Fruit fly (Drosophila melanogaster) whole organism, embryonic: ENCODE data around the gene Cpr67Fa2.

Source experiments
- CG1602 ChIP-seq: fragments of 200-800 bp; sonication (Bioruptor generic); optimal IDR thresholded peaks from 3 replicates; lab custom pipeline; 2016; ENCODE audit warnings: missing biosample characterization, missing genetic modification characterization
- CG31441 ChIP-seq: fragments of 200-800 bp; sonication (Bioruptor generic); IDR thresholded peaks from 2 replicates; pipeline ENCODE4 v1.3.6; 2022; ENCODE audit warnings: missing biosample characterization, missing genetic modification characterization
- CG32767 ChIP-seq: fragments of 200-800 bp; sonication (Bioruptor generic); IDR thresholded peaks from 2 replicates; pipeline ENCODE4 v1.3.6; 2022; ENCODE audit warnings: missing biosample characterization, missing genetic modification characterization

DNA sequence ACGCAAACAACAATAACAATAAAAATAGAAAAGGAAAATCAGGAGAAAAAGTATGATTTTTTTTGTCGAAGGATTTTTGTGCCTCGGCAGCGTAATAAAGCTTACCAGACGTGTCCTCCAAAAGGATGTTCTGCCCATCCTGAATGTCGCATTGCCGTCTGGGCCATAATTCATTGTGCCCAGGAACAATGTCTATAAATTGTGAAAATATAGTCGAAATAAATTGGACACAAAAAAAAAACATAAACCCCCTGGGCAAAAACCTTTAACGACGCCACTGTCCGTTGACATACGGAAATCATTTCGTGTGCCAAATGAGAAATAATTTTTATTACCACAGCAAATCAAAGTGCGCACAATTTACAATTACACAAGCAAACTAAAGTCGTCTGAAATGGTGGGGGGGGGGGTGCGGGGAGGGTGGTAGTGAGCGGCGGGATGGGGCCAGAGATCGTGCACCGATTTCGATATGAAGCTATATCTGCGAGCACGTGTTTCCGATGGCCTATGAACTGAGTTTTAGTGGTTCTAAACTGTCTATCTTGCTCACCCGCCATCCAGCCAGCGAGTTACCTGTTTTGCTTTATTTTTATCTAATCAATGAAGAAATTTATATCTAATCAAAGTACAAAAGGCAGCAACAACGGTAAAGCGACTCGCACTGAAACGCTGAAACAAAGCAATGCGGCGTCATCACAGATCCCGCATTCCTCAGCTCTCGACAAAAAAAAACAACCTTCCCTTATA, 24.7 kb upstream of the Cpr67Fa2 start:
- TF ChIP-seq CG32767 (no peak), CG1602 (no peak), CG31441 (no peak)
